Fruit fly (Drosophila melanogaster): ENCODE data around the gene Dna2.

Gene Dna2

dm6 chrX:10052549-10052948 lies 42.3 kb downstream of the Dna2 start, which contains the start of gene Yp2:
TSS of gene Yp2 (minus strand) at chrX:10052636.
- no peak for TF ChIP-seq Sp1 (GFP tag; optimal IDR thresholded peaks at IDR 0.05)
- no peak for TF ChIP-seq CG32264 (GFP tag; optimal IDR thresholded peaks at IDR 0.05)
- TF ChIP-seq sage (GFP tag; optimal IDR thresholded peaks at IDR 0.05): no peak
- no peak for TF ChIP-seq h (GFP tag; optimal IDR thresholded peaks at IDR 0.05)
- no peak for TF ChIP-seq Jra (GFP tag; optimal IDR thresholded peaks at IDR 0.05)
- no peak for TF ChIP-seq psq (GFP tag; optimal IDR thresholded peaks at IDR 0.05)
- no peak for TF ChIP-seq fru (GFP tag; optimal IDR thresholded peaks at IDR 0.05)
- no peak for TF ChIP-seq sv (GFP tag; optimal IDR thresholded peaks at IDR 0.05)
- no peak for TF ChIP-seq brk (GFP tag; optimal IDR thresholded peaks at IDR 0.05)
- no peak for TF ChIP-seq Hr83 (GFP tag; optimal IDR thresholded peaks at IDR 0.05; ENCODE audit: poor library complexity, severe bottlenecking)

DNA sequence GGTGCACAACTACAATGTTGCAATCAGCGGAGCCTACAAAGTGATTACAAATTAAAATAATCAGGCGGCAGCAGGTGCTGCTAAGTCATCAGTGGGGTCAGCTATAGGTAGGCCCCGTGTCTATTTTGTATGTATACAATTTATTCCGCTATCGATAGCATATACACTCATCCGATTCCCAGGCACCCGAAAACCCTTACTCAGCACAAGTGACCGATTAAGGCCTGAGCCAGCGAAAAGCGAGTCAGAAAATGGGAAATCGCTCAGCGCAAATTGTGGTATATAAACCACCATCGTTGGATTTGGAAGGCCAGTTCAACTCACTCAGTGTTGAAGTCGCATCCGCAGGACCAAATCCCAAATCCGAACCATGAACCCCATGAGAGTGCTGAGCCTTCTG lies 43.3 kb downstream of the Dna2 start, which contains the start of gene Yp1:
Gene Yp1 (plus strand): TSS at position 265 of the 400 bp plus-strand sequence.
- TF ChIP-seq foxo (GFP tag; optimal IDR thresholded peaks at IDR 0.05): no peak
- no peak for TF ChIP-seq HLH106 (tag; optimal IDR thresholded peaks at IDR 0.05)
- TF ChIP-seq Jra (GFP tag; optimal IDR thresholded peaks at IDR 0.05): no peak
- TF ChIP-seq Sp1 (GFP tag; optimal IDR thresholded peaks at IDR 0.05): no peak
- no peak for TF ChIP-seq fru (GFP tag; optimal IDR thresholded peaks at IDR 0.05)
- TF ChIP-seq Hr78 (GFP tag; optimal IDR thresholded peaks at IDR 0.05): no peak
- TF ChIP-seq woc (GFP tag; optimal IDR thresholded peaks at IDR 0.05): no peak
- no peak for TF ChIP-seq OdsH (GFP tag; optimal IDR thresholded peaks at IDR 0.05)
- no peak for TF ChIP-seq Rel (GFP tag; optimal IDR thresholded peaks at IDR 0.05)
- no peak for TF ChIP-seq Rel (tag; optimal IDR thresholded peaks at IDR 0.05)
- TF ChIP-seq Hnf4 (GFP tag; optimal IDR thresholded peaks at IDR 0.05): no peak
- TF ChIP-seq GATAd (GFP tag; optimal IDR thresholded peaks at IDR 0.05): no peak

DNA sequence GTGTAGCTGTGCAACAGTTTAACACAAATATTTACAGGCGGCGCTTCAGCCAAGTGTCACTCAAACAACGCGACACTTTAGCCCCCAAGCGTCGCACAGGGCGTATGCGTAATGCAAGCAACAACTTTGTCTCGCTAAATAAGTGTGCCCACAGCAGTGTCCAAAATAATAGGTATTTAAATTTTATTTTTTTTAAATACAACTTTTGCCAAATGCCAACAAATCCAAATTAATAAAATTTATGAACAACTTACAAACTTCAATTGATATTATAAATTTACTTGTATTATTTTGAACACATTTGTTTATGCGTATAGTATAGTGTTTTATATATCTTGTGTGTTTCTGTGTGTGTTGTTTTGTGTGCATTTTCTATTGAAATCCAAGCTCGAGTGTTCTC lies 47.7 kb downstream of the Dna2 start:
- TF ChIP-seq br (GFP tag; optimal IDR thresholded peaks at IDR 0.05) (no peak), dmrt93B (GFP tag; optimal IDR thresholded peaks at IDR 0.05) (no peak), lola (GFP tag; optimal IDR thresholded peaks at IDR 0.05) (no peak), CrebA (GFP tag; optimal IDR thresholded peaks at IDR 0.05; ENCODE audit: borderline replicate concordance) (no peak), tai (GFP tag; optimal IDR thresholded peaks at IDR 0.05) (no peak), GATAd (GFP tag; optimal IDR thresholded peaks at IDR 0.05) (no peak), Jra (GFP tag; optimal IDR thresholded peaks at IDR 0.05) (no peak), brk (GFP tag; optimal IDR thresholded peaks at IDR 0.05) (no peak), psq (GFP tag; optimal IDR thresholded peaks at IDR 0.05) (no peak), Sp1 (GFP tag; optimal IDR thresholded peaks at IDR 0.05) (no peak), CG9705 (GFP tag; optimal IDR thresholded peaks at IDR 0.05) (no peak), dl (GFP tag; optimal IDR thresholded peaks at IDR 0.05; ENCODE audit: insufficient read depth in 1 of 2, partially characterized antibody in 2 of 2) (no peak), CG32264 (GFP tag; optimal IDR thresholded peaks at IDR 0.05) (no peak), dsf (GFP tag; optimal IDR thresholded peaks at IDR 0.05; ENCODE audit: borderline replicate concordance) (no peak), jim (GFP tag; optimal IDR thresholded peaks at IDR 0.05) (no peak), Vsx2 (GFP tag; optimal IDR thresholded peaks at IDR 0.05; ENCODE audit: partially characterized antibody) (no peak), Abd-B (GFP tag; optimal IDR thresholded peaks at IDR 0.05) (no peak), N (GFP tag; optimal IDR thresholded peaks at IDR 0.05) (no peak), Dfd (GFP tag; optimal IDR thresholded peaks at IDR 0.05) (no peak), Myc (optimal IDR thresholded peaks at IDR 0.05) (no peak)

- TF ChIP-seq sage (GFP tag; optimal IDR thresholded peaks at IDR 0.05) (no peak), Rel (GFP tag; optimal IDR thresholded peaks at IDR 0.05) (no peak), Rel (tag; optimal IDR thresholded peaks at IDR 0.05) (no peak), CrebA (GFP tag; optimal IDR thresholded peaks at IDR 0.05; ENCODE audit: borderline replicate concordance) (no peak), psq (GFP tag; optimal IDR thresholded peaks at IDR 0.05) (no peak), Jra (GFP tag; optimal IDR thresholded peaks at IDR 0.05) (no peak), CG32264 (GFP tag; optimal IDR thresholded peaks at IDR 0.05) (no peak), OdsH (GFP tag; optimal IDR thresholded peaks at IDR 0.05) (no peak), Sp1 (GFP tag; optimal IDR thresholded peaks at IDR 0.05) (no peak), rgr (GFP tag; optimal IDR thresholded peaks at IDR 0.05) (no peak), dl (GFP tag; optimal IDR thresholded peaks at IDR 0.05; ENCODE audit: insufficient read depth in 1 of 2, partially characterized antibody in 2 of 2) (no peak), usp (GFP tag; optimal IDR thresholded peaks at IDR 0.05) (no peak), Hr78 (GFP tag; optimal IDR thresholded peaks at IDR 0.05) (no peak)
These were observed 51.0 kb downstream of the Dna2 start, which contains the start of gene Gr9a for dm6 chrX:10061327-10061726. TSS of gene Gr9a (plus strand) at chrX:10061627.
